Worm (Caenorhabditis elegans) whole organism, L4 larva: Measurements from ENCODE around the gene elo-5.

Source experiments
- F37D6.2 ChIP-seq: sonication (generic microtip); optimal IDR thresholded peaks from 2 replicates; lab custom pipeline; 2016; ENCODE audit warnings: mild to moderate bottlenecking, missing genetic modification characterization, missing compliant biosample characterization
- F49E8.2 ChIP-seq: sonication (generic microtip); optimal IDR thresholded peaks from 2 replicates; lab custom pipeline; 2016; ENCODE audit warnings: missing compliant biosample characterization, mild to moderate bottlenecking, missing genetic modification characterization, borderline replicate concordance
- T20F7.1 ChIP-seq: fragments of 200-800 bp; sonication (Bioruptor generic); optimal IDR thresholded peaks from 2 replicates; lab custom pipeline; 2018; ENCODE audit warnings: mild to moderate bottlenecking, missing genetic modification characterization, missing compliant biosample characterization
- Y105C5A.15 ChIP-seq: fragments of 200-800 bp; sonication (Bioruptor generic); IDR thresholded peaks from 2 replicates; pipeline ENCODE4 v1.3.6; 2022; ENCODE audit warnings: missing genetic modification characterization, missing compliant biosample characterization
- Y5F2A.4 ChIP-seq: fragments of 200-800 bp; sonication (Bioruptor generic); optimal IDR thresholded peaks from 2 replicates; lab custom pipeline; 2018; ENCODE audit warnings: mild to moderate bottlenecking, missing genetic modification characterization, missing compliant biosample characterization
- Y75B8A.6 ChIP-seq: fragments of 200-800 bp; sonication (Bioruptor generic); IDR thresholded peaks from 2 replicates; pipeline ENCODE4 v1.3.6; 2022; ENCODE audit warnings: missing genetic modification reagents, missing genetic modification characterization, missing compliant biosample characterization
- ZK337.2 ChIP-seq: fragments of 200-800 bp; sonication (Bioruptor generic); IDR thresholded peaks from 2 replicates; pipeline ENCODE4 v1.3.6; 2022; ENCODE audit warnings: missing genetic modification reagents, missing genetic modification characterization, missing compliant biosample characterization
- aha-1 ChIP-seq: fragments of 150-350 bp; peaks from one replicate; lab custom pipeline; 2014; ENCODE audit warnings: missing biosample characterization, missing genetic modification characterization
- arid-1 ChIP-seq: fragments of 200-800 bp; sonication (Bioruptor generic); conservative IDR thresholded peaks from 2 replicates; pipeline ENCODE4 v1.3.6; 2022; ENCODE audit warnings: missing genetic modification reagents, missing genetic modification characterization, missing compliant biosample characterization
- ceh-44 ChIP-seq: fragments of 200-800 bp; sonication (Bioruptor generic); IDR thresholded peaks from 2 replicates; pipeline ENCODE4 v1.3.6; 2022; ENCODE audit warnings: missing genetic modification reagents, missing genetic modification characterization, missing compliant biosample characterization
- ctbp-1 ChIP-seq: fragments of 200-800 bp; sonication (Bioruptor generic); IDR thresholded peaks from 2 replicates; pipeline ENCODE4 v1.3.6; 2022; ENCODE audit warnings: missing genetic modification reagents, missing genetic modification characterization, missing compliant biosample characterization
- daf-16 ChIP-seq, 3 experiments: sonication (generic microtip); optimal IDR thresholded peaks; 2 replicates each; lab custom pipeline; 2016 to 2017; ENCODE audit warnings: missing genetic modification characterization in 3 of 3, missing genetic modification reagents in 3 of 3, mild to moderate bottlenecking in 2 of 3, missing compliant biosample characterization in 2 of 3, missing biosample characterization in 1 of 3, moderate library complexity in 1 of 3
- daf-19 ChIP-seq: fragments of 200-800 bp; sonication (Bioruptor generic); conservative IDR thresholded peaks from 2 replicates; pipeline ENCODE4 v1.3.6; 2022; ENCODE audit warnings: missing genetic modification characterization, missing compliant biosample characterization
- dmd-6 ChIP-seq: fragments of 200-800 bp; sonication (Bioruptor generic); IDR thresholded peaks from 2 replicates; pipeline ENCODE4 v1.3.6; 2022; ENCODE audit warnings: missing genetic modification reagents, missing genetic modification characterization, missing compliant biosample characterization
- dpl-1 ChIP-seq: fragments of 150-350 bp; optimal IDR thresholded peaks from 2 replicates; lab custom pipeline; 2014; ENCODE audit warnings: missing biosample characterization, missing genetic modification reagents, missing genetic modification characterization
- duxl-1 ChIP-seq: sonication (generic microtip); optimal IDR thresholded peaks from 2 replicates; lab custom pipeline; 2016; ENCODE audit warnings: mild to moderate bottlenecking, missing genetic modification characterization, moderate library complexity, missing compliant biosample characterization; ENCODE audit not compliant: poor library complexity
- dve-1 ChIP-seq: sonication (generic microtip); optimal IDR thresholded peaks from 2 replicates; lab custom pipeline; 2017; ENCODE audit warnings: antibody characterized with exemption, mild to moderate bottlenecking, missing genetic modification characterization, missing compliant biosample characterization; ENCODE audit not compliant: insufficient read depth
- gei-8 ChIP-seq: fragments of 200-800 bp; sonication (Bioruptor generic); optimal IDR thresholded peaks from 2 replicates; lab custom pipeline; 2018; ENCODE audit warnings: mild to moderate bottlenecking, missing genetic modification characterization, missing compliant biosample characterization
- hlh-30 ChIP-seq: sonication (generic microtip); optimal IDR thresholded peaks from 2 replicates; lab custom pipeline; 2017; ENCODE audit warnings: antibody characterized with exemption, mild to moderate bottlenecking, missing genetic modification characterization, missing compliant biosample characterization; ENCODE audit not compliant: insufficient read depth
- hmg-1.1 ChIP-seq: fragments of 200-800 bp; sonication (Bioruptor generic); IDR thresholded peaks from 2 replicates; pipeline ENCODE4 v1.3.6; 2022; ENCODE audit warnings: missing genetic modification reagents, missing genetic modification characterization, missing compliant biosample characterization
- lin-38 ChIP-seq: fragments of 200-800 bp; sonication (Bioruptor generic); IDR thresholded peaks from 2 replicates; pipeline ENCODE4 v1.3.6; 2022; ENCODE audit warnings: missing genetic modification reagents, missing genetic modification characterization, missing compliant biosample characterization
- lsy-2 ChIP-seq, 2 experiments: fragments of 150-350 bp in 1 of 2; sonication (generic microtip) in 1 of 2; optimal IDR thresholded peaks; 2 replicates each; lab custom pipeline; 2014 to 2017; ENCODE audit warnings: missing biosample characterization in 2 of 2, missing genetic modification characterization in 2 of 2
- madf-9 ChIP-seq: fragments of 200-800 bp; sonication (Bioruptor generic); conservative IDR thresholded peaks from 2 replicates; pipeline ENCODE4 v1.3.6; 2022; ENCODE audit warnings: missing genetic modification reagents, missing genetic modification characterization, missing compliant biosample characterization
- mdl-1 ChIP-seq, 2 experiments: fragments of 150-350 bp in 1 of 2; sonication (generic microtip) in 1 of 2; optimal IDR thresholded peaks; 2 replicates each; lab custom pipeline; 2014 to 2017; ENCODE audit warnings: missing biosample characterization in 2 of 2, missing genetic modification characterization in 2 of 2
- mxl-3 ChIP-seq: fragments of 200-800 bp; sonication (Bioruptor generic); optimal IDR thresholded peaks from 2 replicates; lab custom pipeline; 2018; ENCODE audit warnings: mild to moderate bottlenecking, missing genetic modification characterization, missing compliant biosample characterization
- nhr-10 ChIP-seq: fragments of 150-350 bp; optimal IDR thresholded peaks from 2 replicates; lab custom pipeline; 2014; ENCODE audit warnings: missing biosample characterization, missing genetic modification characterization
- nhr-102 ChIP-seq: sonication (generic microtip); optimal IDR thresholded peaks from 2 replicates; lab custom pipeline; 2016; ENCODE audit warnings: mild to moderate bottlenecking, missing genetic modification characterization, moderate library complexity, missing compliant biosample characterization
- nhr-237 ChIP-seq: sonication (generic microtip); optimal IDR thresholded peaks from 2 replicates; lab custom pipeline; 2017; ENCODE audit warnings: missing biosample characterization, missing genetic modification characterization
- nhr-28 ChIP-seq: fragments of 150-350 bp; optimal IDR thresholded peaks from 2 replicates; lab custom pipeline; 2014; ENCODE audit warnings: missing biosample characterization, missing genetic modification characterization
- nhr-48 ChIP-seq: sonication (generic microtip); optimal IDR thresholded peaks from 2 replicates; lab custom pipeline; 2016; ENCODE audit warnings: mild to moderate bottlenecking, missing genetic modification characterization, missing compliant biosample characterization
- pha-4 ChIP-seq, 2 experiments: fragments of 150-350 bp in 1 of 2; fragments of 200-800 bp in 1 of 2; sonication (Bioruptor generic) in 1 of 2; IDR thresholded peaks in 1 of 2; optimal IDR thresholded peaks in 1 of 2; 2 replicates each; pipeline versions ENCODE4 v1.3.6 to Lab custom; 2014 to 2022; ENCODE audit warnings: missing genetic modification characterization in 2 of 2, missing genetic modification reagents in 2 of 2, missing biosample characterization in 1 of 2, missing compliant biosample characterization in 1 of 2
- pqm-1 ChIP-seq: sonication (generic microtip); optimal IDR thresholded peaks from 2 replicates; lab custom pipeline; 2017; ENCODE audit warnings: missing biosample characterization, missing genetic modification characterization
- rbr-2 ChIP-seq: sonication (generic microtip); optimal IDR thresholded peaks from 2 replicates; lab custom pipeline; 2016; ENCODE audit warnings: missing genotype, missing genetic modification characterization, missing compliant biosample characterization
- skn-1 ChIP-seq: fragments of 150-350 bp; optimal IDR thresholded peaks from 2 replicates; lab custom pipeline; 2014; ENCODE audit warnings: missing biosample characterization, missing genetic modification characterization
- snpc-1.2 ChIP-seq: fragments of 200-800 bp; sonication (Bioruptor generic); IDR thresholded peaks from 2 replicates; pipeline ENCODE4 v1.3.6; 2022; ENCODE audit warnings: missing genetic modification reagents, missing genetic modification characterization, missing compliant biosample characterization
- tra-1 ChIP-seq: fragments of 200-800 bp; sonication (Bioruptor generic); IDR thresholded peaks from 2 replicates; pipeline ENCODE4 v1.3.6; 2022; ENCODE audit warnings: missing genetic modification reagents, missing genetic modification characterization, missing compliant biosample characterization
- unc-62 ChIP-seq, 3 experiments: fragments of 150-350 bp in 1 of 3; sonication (generic microtip); optimal IDR thresholded peaks in 2 of 3; peaks in 1 of 3; 1 replicate in 1 of 3; 2 replicates in 2 of 3; lab custom pipeline; 2014 to 2017; ENCODE audit warnings: missing biosample characterization in 3 of 3, missing genetic modification characterization in 3 of 3, missing genetic modification reagents in 3 of 3, missing genotype in 1 of 3
- vab-7 ChIP-seq: fragments of 200-800 bp; sonication (Bioruptor generic); IDR thresholded peaks from 2 replicates; pipeline ENCODE4 v1.3.6; 2022; ENCODE audit warnings: missing genetic modification reagents, missing genetic modification characterization, missing compliant biosample characterization
- zag-1 ChIP-seq: fragments of 150-350 bp; optimal IDR thresholded peaks from 2 replicates; lab custom pipeline; 2014; ENCODE audit warnings: missing biosample characterization, missing genetic modification characterization
- zfp-3 ChIP-seq: fragments of 200-800 bp; sonication (Bioruptor generic); conservative IDR thresholded peaks from 2 replicates; pipeline ENCODE4 v1.3.6; 2022; ENCODE audit warnings: missing genetic modification reagents, missing genetic modification characterization, missing compliant biosample characterization
- ztf-7 ChIP-seq: fragments of 150-350 bp; optimal IDR thresholded peaks from 2 replicates; lab custom pipeline; 2014; ENCODE audit warnings: missing biosample characterization, missing genetic modification characterization

elo-5 gene

ce11 chrIV:5344168-5344567 lies 32.7 kb downstream of the elo-5 start (continued):
- TF ChIP-seq tra-1 (no peak), Y75B8A.6 (GFP tag; lab: Robert Waterston, UW) (0 out of 2 replicates have a peak, but pooled peaks have one; percentile 48), nhr-102 (tag; lab: Kevin White, UChicago) (peak; percentile 4), ctbp-1 (GFP tag; lab: Robert Waterston, UW) (no peak), hmg-1.1 (no peak), dmd-6 (GFP tag; lab: Robert Waterston, UW) (peak; percentile 57), pqm-1 (tag; lab: Kevin White, UChicago) (no peak), zfp-3 (no peak), dve-1 (tag; lab: Kevin White, UChicago) (peak; percentile 63)

ce11 chrIV:5339255-5339654 lies 37.7 kb downstream of the elo-5 start, which contains the start of gene Y4C6B.2:
Y4C6B.2 (plus strand) TSS chrIV:5339574.
- TF ChIP-seq madf-9 (GFP tag; lab: Robert Waterston, UW) (no peak), unc-62 (GFP tag; optimal IDR thresholded peaks at IDR 0.05 in 1 of 2; lab: Kevin White, UChicago) (peak in 1 of 2 experiments; percentile 13), unc-62 (tag; optimal IDR thresholded peaks at IDR 0.05; lab: Kevin White, UChicago) (no peak), snpc-1.2 (no peak), dve-1 (tag; lab: Kevin White, UChicago) (peak; percentile 12), nhr-28 (tag; lab: Kevin White, UChicago) (peak; percentile 33), hlh-30 (tag; lab: Kevin White, UChicago) (no peak), skn-1 (tag; lab: Kevin White, UChicago) (no peak), daf-19 (GFP tag; lab: Robert Waterston, UW) (no peak)

- peak; percentile 57 for TF ChIP-seq hlh-30 (tag; lab: Kevin White, UChicago)
- TF ChIP-seq nhr-48 (tag; lab: Kevin White, UChicago) = no peak
- TF ChIP-seq aha-1 (tag; lab: Kevin White, UChicago) = peak; percentile 88
- TF ChIP-seq mdl-1 (tag; optimal IDR thresholded peaks at IDR 0.05; lab: Kevin White, UChicago) = peak in 1 of 2 experiments; percentile 18
- TF ChIP-seq nhr-237 (tag; lab: Kevin White, UChicago) = no peak
- no peak for TF ChIP-seq ctbp-1 (GFP tag; lab: Robert Waterston, UW)
Observed at ce11 chrIV:5337649-5338048, 39.3 kb downstream of the elo-5 start.

- TF ChIP-seq nhr-102 (tag; lab: Kevin White, UChicago) (peak; percentile 18), snpc-1.2 (peak; percentile 96), F37D6.2 (peak; percentile 19), gei-8 (GFP tag; lab: Kevin White, UChicago) (peak; percentile 24), F49E8.2 (tag; lab: Kevin White, UChicago) (no peak), pha-4 (GFP tag; IDR thresholded peaks at IDR 0.05; lab: Robert Waterston, UW) (peak; percentile 75; the same call in 1 of the 2 replicates), pha-4 (tag; optimal IDR thresholded peaks at IDR 0.05; lab: Kevin White, UChicago) (no peak), ZK337.2 (GFP tag; lab: Robert Waterston, UW) (peak; percentile 71), ztf-7 (tag; lab: Kevin White, UChicago) (no peak), nhr-10 (tag; lab: Kevin White, UChicago) (no peak), dpl-1 (GFP tag; lab: Kevin White, UChicago) (peak; percentile 4), ceh-44 (GFP tag; lab: Robert Waterston, UW) (peak; percentile 73), vab-7 (no peak; the same call in 1 of the 2 replicates), arid-1 (peak; percentile 63; the same call in 1 of the 2 replicates), duxl-1 (tag; lab: Kevin White, UChicago) (peak; percentile 25), mxl-3 (peak; percentile 25), lsy-2 (tag; optimal IDR thresholded peaks at IDR 0.05; lab: Kevin White, UChicago) (peak in 1 of 2 experiments; percentile 66), dve-1 (tag; lab: Kevin White, UChicago) (peak; percentile 61), nhr-48 (tag; lab: Kevin White, UChicago) (peak; percentile 4), dmd-6 (GFP tag; lab: Robert Waterston, UW) (peak; percentile 58), Y105C5A.15 (GFP tag; lab: Robert Waterston, UW) (0 out of 2 replicates have a peak, but pooled peaks have one; percentile 41), T20F7.1 (no peak), daf-16 (GFP tag; optimal IDR thresholded peaks at IDR 0.05; lab: Kevin White, UChicago) (peak; percentile 6 to 34), daf-16 (tag; optimal IDR thresholded peaks at IDR 0.05; lab: Kevin White, UChicago) (peak; percentile 50), zag-1 (tag; lab: Kevin White, UChicago) (no peak), lin-38 (GFP tag; lab: Robert Waterston, UW) (peak; percentile 79), Y5F2A.4 (peak; percentile 23), rbr-2 (tag; lab: Kevin White, UChicago) (peak; percentile 65)
Observed at ce11 chrIV:5334518-5334917, 42.4 kb downstream of the elo-5 start.
